Fruit fly (Drosophila melanogaster) S2 (cell line): ENCODE data around the gene CG16824.

Source experiments
- CG8478 ChIP-seq: fragments of >200 bp; optimal IDR thresholded peaks from 2 replicates; lab custom pipeline; 2018
- CTCF ChIP-seq, 2 experiments: fragments of >200 bp; optimal IDR thresholded peaks; 2 replicates each; lab custom pipeline; 2018

dm6 chr2L:13260740-13261139 is 32.1 kb upstream of the CG16824 start, which contains the start of gene CG44085:
- no peak for TF ChIP-seq CTCF (optimal IDR thresholded peaks at IDR 0.05; lab: Kevin White, UChicago)
- TF ChIP-seq CG8478, result no peak
